Fruit fly (Drosophila melanogaster) whole organism, pupa: ENCODE results near the gene CG1309.

Source experiments
- CG10348 ChIP-seq: fragments of 200-800 bp; sonication (Bioruptor generic); IDR thresholded peaks from 2 replicates; pipeline ENCODE4 v1.3.6; 2022; ENCODE audit warnings: missing biosample characterization, missing genetic modification characterization
- CG13204 ChIP-seq: fragments of 200-800 bp; sonication (Bioruptor generic); optimal IDR thresholded peaks from 2 replicates; lab custom pipeline; 2018; ENCODE audit warnings: missing biosample characterization, mild to moderate bottlenecking, missing genetic modification characterization, moderate library complexity
- CG14655 ChIP-seq: fragments of 200-800 bp; sonication (Bioruptor generic); optimal IDR thresholded peaks from 3 replicates; lab custom pipeline; 2017; ENCODE audit warnings: mild to moderate bottlenecking, missing biosample characterization, missing genetic modification reagents, missing genetic modification characterization
- CG15710 ChIP-seq: fragments of 200-800 bp; sonication (Bioruptor generic); optimal IDR thresholded peaks from 2 replicates; lab custom pipeline; 2018; ENCODE audit warnings: missing biosample characterization, mild to moderate bottlenecking, missing genetic modification characterization, moderate library complexity
- CG17806 ChIP-seq: fragments of 200-800 bp; sonication (Bioruptor generic); optimal IDR thresholded peaks from 2 replicates; lab custom pipeline; 2018; ENCODE audit warnings: missing biosample characterization, mild to moderate bottlenecking, missing genetic modification characterization, moderate library complexity
- CG34367 ChIP-seq: fragments of 200-800 bp; sonication (Bioruptor generic); optimal IDR thresholded peaks from 2 replicates; lab custom pipeline; 2018; ENCODE audit warnings: missing biosample characterization, mild to moderate bottlenecking, missing genetic modification characterization
- CG8301 ChIP-seq: fragments of 200-800 bp; sonication (Bioruptor generic); optimal IDR thresholded peaks from 2 replicates; lab custom pipeline; 2018; ENCODE audit warnings: missing biosample characterization, mild to moderate bottlenecking, missing genetic modification characterization
- CG9948 ChIP-seq: fragments of 200-800 bp; sonication (Bioruptor generic); optimal IDR thresholded peaks from 2 replicates; lab custom pipeline; 2018; ENCODE audit warnings: missing biosample characterization, mild to moderate bottlenecking, missing genetic modification characterization, moderate library complexity
- D1 ChIP-seq: fragments of 200-800 bp; sonication (Bioruptor generic); optimal IDR thresholded peaks from 2 replicates; lab custom pipeline; 2018; ENCODE audit warnings: missing biosample characterization, mild to moderate bottlenecking, missing genetic modification characterization, moderate library complexity
- Ets98B ChIP-seq: fragments of 200-800 bp; sonication (Bioruptor generic); IDR thresholded peaks from 2 replicates; pipeline ENCODE4 v1.3.6; 2022; ENCODE audit warnings: missing biosample characterization, missing genetic modification characterization
- Pif1A ChIP-seq: fragments of 200-800 bp; sonication (Bioruptor generic); optimal IDR thresholded peaks from 3 replicates; lab custom pipeline; 2016; ENCODE audit warnings: missing biosample characterization, missing genetic modification characterization
- Snoo ChIP-seq: fragments of 200-800 bp; sonication (Bioruptor generic); optimal IDR thresholded peaks from 3 replicates; lab custom pipeline; 2017; ENCODE audit warnings: missing biosample characterization, mild to moderate bottlenecking, missing genetic modification characterization, inconsistent platforms
- gl ChIP-seq: fragments of 200-800 bp; sonication (Bioruptor generic); optimal IDR thresholded peaks from 2 replicates; lab custom pipeline; 2018; ENCODE audit warnings: missing biosample characterization, mild to moderate bottlenecking, missing genetic modification characterization
- rn ChIP-seq: fragments of 200-800 bp; sonication (Bioruptor generic); IDR thresholded peaks from 2 replicates; pipeline ENCODE4 v1.3.6; 2022; ENCODE audit warnings: missing biosample characterization, missing genetic modification characterization

- TF ChIP-seq CG34367 (tag; lab: Kevin White, UChicago) (no peak), Ets98B (GFP tag; lab: Robert Waterston, UW) (no peak), CG14655 (no peak), CG13204 (GFP tag; lab: Kevin White, UChicago) (no peak), gl (no peak), CG10348 (GFP tag; lab: Robert Waterston, UW) (no peak), D1 (tag; lab: Kevin White, UChicago) (no peak), CG8301 (no peak), rn (GFP tag; lab: Robert Waterston, UW) (no peak), Snoo (tag; lab: Kevin White, UChicago) (no peak), CG17806 (tag; lab: Kevin White, UChicago) (no peak), CG15710 (tag; lab: Kevin White, UChicago) (no peak), CG9948 (no peak), Pif1A (GFP tag; lab: Kevin White, UChicago) (no peak)
Observed at dm6 chr3L:4269208-4269607, 10.0 kb downstream of the CG1309 start.
